Fruit fly (Drosophila melanogaster): ENCODE results near the gene ssp6.

- TF ChIP-seq CG7045 (GFP tag; optimal IDR thresholded peaks at IDR 0.05) (no peak), Clk (GFP tag; optimal IDR thresholded peaks at IDR 0.05) (no peak), kay (GFP tag; ENCODE audit: borderline replicate concordance) (no peak), Hr96 (GFP tag; optimal IDR thresholded peaks at IDR 0.05) (no peak), Crg-1 (GFP tag; optimal IDR thresholded peaks at IDR 0.05) (no peak), ovo (GFP tag; optimal IDR thresholded peaks at IDR 0.05) (no peak), cnc (optimal IDR thresholded peaks at IDR 0.05) (no peak)
Measured at dm6 chr3L:6097270-6097669, 20.7 kb downstream of the ssp6 start, which contains the start of gene Ets65A.
